Fruit fly (Drosophila melanogaster) whole organism, prepupa: ENCODE measurements around the gene gpp.

Experiments used
- Blimp-1 ChIP-seq: fragments of 200-800 bp; sonication (Bioruptor generic); optimal IDR thresholded peaks from 3 replicates; lab custom pipeline; 2017; ENCODE audit warnings: missing biosample characterization, missing genetic modification characterization, mild to moderate bottlenecking, moderate library complexity, missing genetic modification reagents
- CG10631 ChIP-seq: fragments of 200-800 bp; sonication (Bioruptor generic); optimal IDR thresholded peaks from 2 replicates; lab custom pipeline; 2016; ENCODE audit warnings: missing biosample characterization, missing genetic modification characterization
- CG10669 ChIP-seq: fragments of 200-800 bp; sonication (Bioruptor generic); optimal IDR thresholded peaks from 3 replicates; lab custom pipeline; 2018; ENCODE audit warnings: missing biosample characterization, mild to moderate bottlenecking, missing genetic modification characterization, moderate library complexity
- CG11762 ChIP-seq: fragments of 200-800 bp; sonication (Bioruptor generic); optimal IDR thresholded peaks from 3 replicates; lab custom pipeline; 2016; ENCODE audit warnings: missing biosample characterization, missing genetic modification characterization; ENCODE audit not compliant: insufficient read depth
- CG11902 ChIP-seq: fragments of 200-800 bp; sonication (Bioruptor generic); optimal IDR thresholded peaks from 3 replicates; lab custom pipeline; 2016; ENCODE audit warnings: missing biosample characterization, missing genetic modification characterization
- CG15336 ChIP-seq: fragments of 200-800 bp; sonication (Bioruptor generic); IDR thresholded peaks from 2 replicates; pipeline ENCODE4 v1.3.6; 2022; ENCODE audit warnings: missing biosample characterization, missing genetic modification characterization
- CG1621 ChIP-seq: fragments of 200-800 bp; sonication (Bioruptor generic); optimal IDR thresholded peaks from 3 replicates; lab custom pipeline; 2018; ENCODE audit warnings: missing biosample characterization, mild to moderate bottlenecking, missing genetic modification characterization
- CG16779 ChIP-seq: fragments of 200-800 bp; sonication (Bioruptor generic); optimal IDR thresholded peaks from 3 replicates; lab custom pipeline; 2017; ENCODE audit warnings: missing biosample characterization, mild to moderate bottlenecking, missing genetic modification characterization
- CG3032 ChIP-seq: fragments of 200-800 bp; optimal IDR thresholded peaks from 2 replicates; lab custom pipeline; 2019; ENCODE audit warnings: missing biosample characterization, mild to moderate bottlenecking, missing genetic modification characterization, moderate library complexity
- CG31627 ChIP-seq: fragments of 200-800 bp; sonication (Bioruptor generic); optimal IDR thresholded peaks from 3 replicates; lab custom pipeline; 2016; ENCODE audit warnings: missing biosample characterization, missing genetic modification characterization
- CG32006 ChIP-seq: fragments of 200-800 bp; sonication (Bioruptor generic); optimal IDR thresholded peaks from 3 replicates; lab custom pipeline; 2017; ENCODE audit warnings: missing biosample characterization, mild to moderate bottlenecking, missing genetic modification characterization
- CG34406 ChIP-seq: fragments of 200-800 bp; sonication (Bioruptor generic); optimal IDR thresholded peaks from 3 replicates; lab custom pipeline; 2016; ENCODE audit warnings: missing biosample characterization, missing genetic modification characterization
- CG3919 ChIP-seq: fragments of 200-800 bp; sonication (Bioruptor generic); optimal IDR thresholded peaks from 3 replicates; lab custom pipeline; 2016; ENCODE audit warnings: missing biosample characterization, missing genetic modification characterization
- CG6163 ChIP-seq: fragments of 200-800 bp; sonication (Bioruptor generic); IDR thresholded peaks from 3 replicates; pipeline ENCODE4 v1.3.6; 2022; ENCODE audit warnings: missing biosample characterization, missing genetic modification characterization
- CG6276 ChIP-seq: fragments of 200-800 bp; sonication (Bioruptor generic); optimal IDR thresholded peaks from 2 replicates; lab custom pipeline; 2017; ENCODE audit warnings: missing biosample characterization, mild to moderate bottlenecking, missing genetic modification characterization
- CG6792 ChIP-seq: fragments of 200-800 bp; sonication (Bioruptor generic); optimal IDR thresholded peaks from 3 replicates; lab custom pipeline; 2016; ENCODE audit warnings: missing biosample characterization, missing genetic modification characterization
- CG6808 ChIP-seq: fragments of 200-800 bp; sonication (Bioruptor generic); optimal IDR thresholded peaks from 3 replicates; lab custom pipeline; 2017; ENCODE audit warnings: missing biosample characterization, missing genetic modification characterization, mild to moderate bottlenecking, moderate library complexity, missing genetic modification reagents
- CG8119 ChIP-seq: fragments of 200-800 bp; sonication (Bioruptor generic); IDR thresholded peaks from 3 replicates; pipeline ENCODE4 v1.3.6; 2022; ENCODE audit warnings: missing biosample characterization, missing genetic modification characterization
- CG8319 ChIP-seq: fragments of 200-800 bp; sonication (Bioruptor generic); optimal IDR thresholded peaks from 3 replicates; lab custom pipeline; 2016; ENCODE audit warnings: missing biosample characterization, missing genetic modification characterization
- Eip75B ChIP-seq: fragments of 200-800 bp; sonication (Bioruptor generic); optimal IDR thresholded peaks from 3 replicates; lab custom pipeline; 2016; ENCODE audit warnings: missing biosample characterization, missing genetic modification characterization
- Eip78C ChIP-seq: fragments of 200-800 bp; sonication (Bioruptor generic); peaks from one replicate; lab custom pipeline; 2016; ENCODE audit warnings: missing biosample characterization, missing genetic modification characterization
- Ets96B ChIP-seq: fragments of 200-800 bp; optimal IDR thresholded peaks from 2 replicates; lab custom pipeline; 2019; ENCODE audit warnings: missing biosample characterization, mild to moderate bottlenecking, missing genetic modification characterization, moderate library complexity
- Gug ChIP-seq: fragments of 200-800 bp; sonication (Bioruptor generic); IDR thresholded peaks from 2 replicates; pipeline ENCODE4 v1.3.6; 2022; ENCODE audit warnings: missing biosample characterization, missing genetic modification characterization
- Hr4 ChIP-seq: fragments of 200-800 bp; sonication (Bioruptor generic); optimal IDR thresholded peaks from 3 replicates; lab custom pipeline; 2016; ENCODE audit warnings: missing biosample characterization, missing genetic modification characterization
- Lpt ChIP-seq: fragments of 200-800 bp; sonication (Bioruptor generic); optimal IDR thresholded peaks from 3 replicates; lab custom pipeline; 2016; ENCODE audit warnings: missing biosample characterization, missing genetic modification characterization
- Met ChIP-seq: fragments of 200-800 bp; sonication (Bioruptor generic); optimal IDR thresholded peaks from 3 replicates; lab custom pipeline; 2016; ENCODE audit warnings: missing biosample characterization, missing genetic modification characterization
- Sox102F ChIP-seq: fragments of 200-800 bp; sonication (Bioruptor generic); optimal IDR thresholded peaks from 2 replicates; lab custom pipeline; 2016; ENCODE audit warnings: missing biosample characterization, mild to moderate bottlenecking, missing genetic modification characterization
- Sox14 ChIP-seq: fragments of 200-800 bp; sonication (Bioruptor generic); optimal IDR thresholded peaks from 3 replicates; lab custom pipeline; 2016; ENCODE audit warnings: missing biosample characterization, missing genetic modification characterization
- Sox15 ChIP-seq: fragments of 200-800 bp; sonication (Bioruptor generic); optimal IDR thresholded peaks from 3 replicates; lab custom pipeline; 2016; ENCODE audit warnings: missing biosample characterization, missing genetic modification characterization
- acj6 ChIP-seq: fragments of 200-800 bp; sonication (Bioruptor generic); optimal IDR thresholded peaks from 3 replicates; lab custom pipeline; 2016; ENCODE audit warnings: missing biosample characterization, missing genetic modification characterization
- dsx ChIP-seq: fragments of 200-800 bp; optimal IDR thresholded peaks from 3 replicates; lab custom pipeline; 2019; ENCODE audit warnings: missing biosample characterization, mild to moderate bottlenecking, missing genetic modification characterization, moderate library complexity; ENCODE audit not compliant: poor library complexity, severe bottlenecking
- eg ChIP-seq: fragments of 200-800 bp; sonication (Bioruptor generic); IDR thresholded peaks from 3 replicates; pipeline ENCODE4 v1.3.6; 2022; ENCODE audit warnings: missing biosample characterization, missing genetic modification characterization
- fd59A ChIP-seq: fragments of 200-800 bp; sonication (Bioruptor generic); optimal IDR thresholded peaks from 2 replicates; lab custom pipeline; 2017; ENCODE audit warnings: missing biosample characterization, mild to moderate bottlenecking, missing genetic modification characterization, missing genetic modification reagents
- fd85E ChIP-seq: fragments of 200-800 bp; sonication (Bioruptor generic); optimal IDR thresholded peaks from 3 replicates; lab custom pipeline; 2016; ENCODE audit warnings: missing biosample characterization, missing genetic modification characterization
- fkh ChIP-seq: fragments of 200-800 bp; sonication (Bioruptor generic); optimal IDR thresholded peaks from 3 replicates; lab custom pipeline; 2017; ENCODE audit warnings: missing biosample characterization, mild to moderate bottlenecking, missing genetic modification characterization, moderate library complexity
- net ChIP-seq: fragments of 200-800 bp; sonication (Bioruptor generic); optimal IDR thresholded peaks from 3 replicates; lab custom pipeline; 2016; ENCODE audit warnings: missing biosample characterization, missing genetic modification characterization
- pdm3 ChIP-seq: fragments of 200-800 bp; sonication (Bioruptor generic); optimal IDR thresholded peaks from 3 replicates; lab custom pipeline; 2016; ENCODE audit warnings: missing biosample characterization, missing genetic modification characterization
- salr ChIP-seq, 2 experiments: fragments of 200-800 bp; sonication (Bioruptor generic); optimal IDR thresholded peaks; 3 replicates each; lab custom pipeline; 2016 to 2018; ENCODE audit warnings: missing biosample characterization in 2 of 2, missing genetic modification characterization in 2 of 2, mild to moderate bottlenecking in 1 of 2
- spab ChIP-seq: fragments of 200-800 bp; sonication (Bioruptor generic); optimal IDR thresholded peaks from 2 replicates; lab custom pipeline; 2017; ENCODE audit warnings: missing biosample characterization, mild to moderate bottlenecking, missing genetic modification characterization, missing genetic modification reagents
- svp ChIP-seq: fragments of 200-800 bp; sonication (Bioruptor generic); peaks from one replicate; lab custom pipeline; 2016; ENCODE audit warnings: missing biosample characterization, missing genetic modification characterization
- vri ChIP-seq: fragments of 200-800 bp; sonication (Bioruptor generic); optimal IDR thresholded peaks from 3 replicates; lab custom pipeline; 2016; ENCODE audit warnings: missing biosample characterization, mild to moderate bottlenecking, missing genetic modification characterization

Gene gpp

dm6 chr3R:6425454-6426156 lies 18.9 kb downstream of the gpp start (continued):
- peak; percentile 54 for TF ChIP-seq CG31627 (GFP tag; lab: Kevin White, UChicago)
- no peak for TF ChIP-seq dsx (GFP tag; lab: Kevin White, UChicago)
- no peak for TF ChIP-seq fkh (GFP tag; lab: Kevin White, UChicago)
- TF ChIP-seq Lpt (GFP tag; lab: Kevin White, UChicago) = peak; percentile 57
- no peak for TF ChIP-seq CG11902 (GFP tag; lab: Kevin White, UChicago)
- no peak for TF ChIP-seq CG8319
- peak; percentile 72 for TF ChIP-seq Met (GFP tag; lab: Kevin White, UChicago)
- peak; percentile 24 for TF ChIP-seq Eip75B (GFP tag; lab: Kevin White, UChicago)
- TF ChIP-seq CG34406 = no peak
- 0 out of 2 replicates have a peak, but pooled peaks have one; percentile 38 for TF ChIP-seq Gug
- TF ChIP-seq acj6 (GFP tag; lab: Kevin White, UChicago) = peak; percentile 31
- TF ChIP-seq CG10669 (GFP tag; lab: Kevin White, UChicago) = peak; percentile 16
- no peak for TF ChIP-seq CG1621
- peak; percentile 54 for TF ChIP-seq CG10631 (GFP tag; lab: Kevin White, UChicago)
- peak; percentile 51 for TF ChIP-seq CG8119 (GFP tag; lab: Robert Waterston, UW)
- TF ChIP-seq spab (GFP tag; lab: Kevin White, UChicago) = no peak

- TF ChIP-seq CG15336 (GFP tag; lab: Robert Waterston, UW) = peak; percentile 36; the same call in 1 of the 2 replicates
- TF ChIP-seq fkh (GFP tag; lab: Kevin White, UChicago) = peak; percentile 59
- TF ChIP-seq pdm3 (GFP tag; lab: Kevin White, UChicago) = no peak
- TF ChIP-seq spab (GFP tag; lab: Kevin White, UChicago) = no peak
- TF ChIP-seq svp = peak; percentile 74
- TF ChIP-seq CG6808 (GFP tag; lab: Kevin White, UChicago) = no peak
- TF ChIP-seq CG6163 (GFP tag; lab: Robert Waterston, UW) = peak; percentile 58; the same call in 1 of the 3 replicates
- TF ChIP-seq fd85E = no peak
- TF ChIP-seq Blimp-1 (GFP tag; lab: Kevin White, UChicago) = no peak
- peak; percentile 72 for TF ChIP-seq Eip78C (GFP tag; lab: Kevin White, UChicago)
- TF ChIP-seq eg (GFP tag; lab: Robert Waterston, UW) = peak; percentile 24; the same call in 1 of the 3 replicates
- no peak for TF ChIP-seq Lpt (GFP tag; lab: Kevin White, UChicago)
- no peak for TF ChIP-seq CG11762 (GFP tag; lab: Kevin White, UChicago)
- TF ChIP-seq, all 60 proteins: peak for 6
Measured at dm6 chr3R:6426173-6426899, 19.7 kb downstream of the gpp start.

- TF ChIP-seq Blimp-1 (GFP tag; lab: Kevin White, UChicago) = no peak
- peak; percentile 52 for TF ChIP-seq CG3919 (GFP tag; lab: Kevin White, UChicago)
- TF ChIP-seq Sox14 = peak; percentile 61
- peak; percentile 26 for TF ChIP-seq fd59A (GFP tag; lab: Kevin White, UChicago)
- TF ChIP-seq Lpt (GFP tag; lab: Kevin White, UChicago) = no peak
- TF ChIP-seq dsx (GFP tag; lab: Kevin White, UChicago) = peak; percentile 15
- TF ChIP-seq CG6163 (GFP tag; lab: Robert Waterston, UW) = peak; percentile 74; the same call in 2 of the 3 replicates
- peak; percentile 51 for TF ChIP-seq CG6792 (GFP tag; lab: Kevin White, UChicago)
- peak; percentile 35 for TF ChIP-seq Sox102F (GFP tag; lab: Kevin White, UChicago)
- TF ChIP-seq net (GFP tag; lab: Kevin White, UChicago) = peak; percentile 14
- TF ChIP-seq Ets96B = peak; percentile 61
- TF ChIP-seq eg (GFP tag; lab: Robert Waterston, UW) = peak; percentile 34; the same call in 1 of the 3 replicates
- TF ChIP-seq CG10631 (GFP tag; lab: Kevin White, UChicago) = peak; percentile 61
- TF ChIP-seq CG16779 (tag; lab: Kevin White, UChicago) = no peak
- no peak for TF ChIP-seq Gug
- peak in 1 of 2 experiments; percentile 24 for TF ChIP-seq salr (GFP tag; optimal IDR thresholded peaks at IDR 0.05; lab: Kevin White, UChicago)
- TF ChIP-seq CG32006 (GFP tag; lab: Kevin White, UChicago) = peak; percentile 59
- peak; percentile 9 for TF ChIP-seq CG6276 (GFP tag; lab: Kevin White, UChicago)
- TF ChIP-seq vri (GFP tag; lab: Kevin White, UChicago) = peak; percentile 43
- peak; percentile 52 for TF ChIP-seq acj6 (GFP tag; lab: Kevin White, UChicago)
- peak; percentile 48 for TF ChIP-seq CG31627 (GFP tag; lab: Kevin White, UChicago)
- TF ChIP-seq Hr4 (GFP tag; lab: Kevin White, UChicago) = peak; percentile 38
- peak; percentile 59 for TF ChIP-seq CG3032
- TF ChIP-seq CG11762 (GFP tag; lab: Kevin White, UChicago) = peak; percentile 33
- TF ChIP-seq Sox15 (GFP tag; lab: Kevin White, UChicago) = no peak
Measured at dm6 chr3R:6427619-6428378, 21.1 kb downstream of the gpp start.
